Fruit fly (Drosophila melanogaster): Measurements from ENCODE around the gene CG5390.

DNA sequence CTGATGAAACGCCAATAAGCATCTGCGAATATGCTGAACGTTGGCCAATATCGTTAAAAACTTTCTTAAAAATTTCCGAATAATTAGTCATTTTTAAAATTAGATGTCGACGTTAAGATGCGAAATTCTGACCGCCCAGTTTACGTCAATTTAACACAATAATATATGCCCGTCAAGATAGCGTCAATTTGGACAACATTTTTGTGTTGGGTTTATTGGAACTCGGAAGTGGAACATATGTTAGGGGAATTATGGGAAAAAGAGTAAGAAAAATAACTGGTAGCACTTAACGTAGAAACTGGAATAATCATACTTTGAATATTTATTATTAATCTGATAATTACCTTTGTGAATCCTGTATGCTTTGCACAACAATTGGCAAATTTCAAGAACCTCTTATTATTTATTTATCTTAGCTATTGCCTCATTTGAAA, 50.7 kb downstream of the CG5390 start, which contains the start of gene CG5676:
- TF ChIP-seq psq (optimal IDR thresholded peaks at IDR 0.05): no peak
- no peak for TF ChIP-seq pan (optimal IDR thresholded peaks at IDR 0.05)
- no peak for TF ChIP-seq CG8478 (optimal IDR thresholded peaks at IDR 0.05)
- no peak for TF ChIP-seq usp (GFP tag; optimal IDR thresholded peaks at IDR 0.05)
- no peak for TF ChIP-seq Dll (optimal IDR thresholded peaks at IDR 0.05)
- TF ChIP-seq EcR (GFP tag; optimal IDR thresholded peaks at IDR 0.05): no peak
